In genomic region chrX:10772763-10773162, ce11 we compare ENCODE assay signal across 4 worm cellular contexts.
A peak's percentile ranks its signal among the peaks of the same experiment; 100 is the strongest.
TF ChIP-seq lines count a peak whose summit lies in the region.

No protein-coding gene starts in this region.

TF ChIP-seq in whole organism, L1 larva, 84 proteins besides CTCF, POLR2A, EP300 and RAD21 (continued from another document):
- TF ChIP-seq pax-3 (tag; optimal IDR thresholded peaks at IDR 0.05; lab: Kevin White, UChicago) = no peak
- TF ChIP-seq nhr-19 (GFP tag; conservative IDR thresholded peaks at IDR 0.05; lab: Robert Waterston, UW) = peak; percentile 62
- peak; percentile 25 for TF ChIP-seq skn-1 (tag; optimal IDR thresholded peaks at IDR 0.05; lab: Kevin White, UChicago)
- no peak for TF ChIP-seq lin-39 (tag; optimal IDR thresholded peaks at IDR 0.05; lab: Kevin White, UChicago)
- peak; percentile 41 for TF ChIP-seq unc-130 (tag; optimal IDR thresholded peaks at IDR 0.05; lab: Kevin White, UChicago)
- TF ChIP-seq nhr-20 (tag; optimal IDR thresholded peaks at IDR 0.05; lab: Kevin White, UChicago) = peak; percentile 80
- no peak for TF ChIP-seq jun-1 (tag; optimal IDR thresholded peaks at IDR 0.05; lab: Kevin White, UChicago)
- TF ChIP-seq dpl-1 (GFP tag; optimal IDR thresholded peaks at IDR 0.05; lab: Kevin White, UChicago) = peak in 1 of 3 experiments; percentile 22
- peak; percentile 51 for TF ChIP-seq lin-14 (GFP tag; optimal IDR thresholded peaks at IDR 0.05; lab: Kevin White, UChicago)
- TF ChIP-seq efl-1 (optimal IDR thresholded peaks at IDR 0.05; lab: Kevin White, UChicago) = no peak
- TF ChIP-seq efl-1 (GFP tag; optimal IDR thresholded peaks at IDR 0.05 in 1 of 2; lab: Kevin White, UChicago) = peak in 1 of 2 experiments; percentile 78
- peak; percentile 93 for TF ChIP-seq nhr-85 (tag; lab: Kevin White, UChicago)
- TF ChIP-seq ceh-63 (GFP tag; optimal IDR thresholded peaks at IDR 0.05; lab: Kevin White, UChicago) = no peak
- TF ChIP-seq pag-3 (tag; optimal IDR thresholded peaks at IDR 0.05; lab: Kevin White, UChicago; ENCODE audit: borderline replicate concordance, insufficient read depth) = no peak
- peak; percentile 37 for TF ChIP-seq C16A3.4 (tag; optimal IDR thresholded peaks at IDR 0.05; lab: Kevin White, UChicago)
- peak in 3 of 6 experiments; percentile 49 to 91 (median 82) for TF ChIP-seq elt-3 (tag; optimal IDR thresholded peaks at IDR 0.05; lab: Kevin White, UChicago)
- no peak for TF ChIP-seq xbp-1 (tag; optimal IDR thresholded peaks at IDR 0.05; lab: Kevin White, UChicago)
- TF ChIP-seq lsy-2 (tag; optimal IDR thresholded peaks at IDR 0.05; lab: Kevin White, UChicago) = peak in 1 of 2 experiments; percentile 42
- peak; percentile 21 for TF ChIP-seq nhr-11 (tag; optimal IDR thresholded peaks at IDR 0.05; lab: Kevin White, UChicago)
- TF ChIP-seq nhr-90 (tag; optimal IDR thresholded peaks at IDR 0.05; lab: Kevin White, UChicago; ENCODE audit: poor library complexity) = peak; percentile 73
- TF ChIP-seq mep-1 (tag; optimal IDR thresholded peaks at IDR 0.05; lab: Kevin White, UChicago) = peak; percentile 34
- TF ChIP-seq snpc-4 (tag; optimal IDR thresholded peaks at IDR 0.05; lab: Kevin White, UChicago) = no peak
- TF ChIP-seq lin-13 (GFP tag; optimal IDR thresholded peaks at IDR 0.05; lab: Kevin White, UChicago) = no peak
- no peak for TF ChIP-seq zip-4 (GFP tag; optimal IDR thresholded peaks at IDR 0.05; lab: Kevin White, UChicago)
TF ChIP-seq in whole organism, L1 larva: peak in this region for 25.

TF ChIP-seq in whole organism, L3 larva, 47 proteins besides CTCF, POLR2A, EP300 and RAD21 (continued from another document):
- TF ChIP-seq pha-4 (tag; optimal IDR thresholded peaks at IDR 0.05; lab: Kevin White, UChicago) (no peak), unc-39 (tag; optimal IDR thresholded peaks at IDR 0.05; lab: Kevin White, UChicago) (no peak), zag-1 (tag; optimal IDR thresholded peaks at IDR 0.05; lab: Kevin White, UChicago) (no peak), sea-2 (GFP tag; optimal IDR thresholded peaks at IDR 0.05; lab: Kevin White, UChicago) (no peak), hmg-11 (tag; optimal IDR thresholded peaks at IDR 0.05; lab: Kevin White, UChicago) (no peak), elt-1 (tag; optimal IDR thresholded peaks at IDR 0.05; lab: Kevin White, UChicago) (no peak), nhr-23 (tag; optimal IDR thresholded peaks at IDR 0.05; lab: Kevin White, UChicago) (peak; percentile 66), nhr-12 (tag; optimal IDR thresholded peaks at IDR 0.05; lab: Kevin White, UChicago) (no peak), ztf-11 (tag; optimal IDR thresholded peaks at IDR 0.05; lab: Kevin White, UChicago) (no peak), tbx-2 (tag; optimal IDR thresholded peaks at IDR 0.05; lab: Kevin White, UChicago) (no peak), nhr-237 (tag; optimal IDR thresholded peaks at IDR 0.05; lab: Kevin White, UChicago) (no peak), fkh-2 (tag; optimal IDR thresholded peaks at IDR 0.05; lab: Kevin White, UChicago) (no peak)
TF ChIP-seq in whole organism, L3 larva: peak in this region for 4.

TF ChIP-seq in whole organism, L4 larva, 104 proteins besides CTCF, POLR2A, EP300 and RAD21 (continued from another document):
- TF ChIP-seq unc-62 (GFP tag; optimal IDR thresholded peaks at IDR 0.05 in 1 of 2; lab: Kevin White, UChicago) (no peak), unc-62 (tag; optimal IDR thresholded peaks at IDR 0.05; lab: Kevin White, UChicago) (no peak), dmd-8 (GFP tag; IDR thresholded peaks at IDR 0.05; lab: Robert Waterston, UW) (no peak), lsy-2 (tag; optimal IDR thresholded peaks at IDR 0.05; lab: Kevin White, UChicago) (peak in 1 of 2 experiments; percentile 46), saeg-2 (GFP tag; IDR thresholded peaks at IDR 0.05; lab: Robert Waterston, UW) (no peak), snpc-4 (tag; optimal IDR thresholded peaks at IDR 0.05; lab: Kevin White, UChicago) (no peak), vab-7 (GFP tag; IDR thresholded peaks at IDR 0.05; lab: Robert Waterston, UW) (no peak), duxl-1 (tag; optimal IDR thresholded peaks at IDR 0.05; lab: Kevin White, UChicago; ENCODE audit: poor library complexity) (no peak), ces-1 (GFP tag; optimal IDR thresholded peaks at IDR 0.05; lab: Kevin White, UChicago) (no peak), ctbp-1 (GFP tag; IDR thresholded peaks at IDR 0.05; lab: Robert Waterston, UW) (no peak), zip-2 (tag; optimal IDR thresholded peaks at IDR 0.05; lab: Kevin White, UChicago) (no peak), hmg-1.1 (GFP tag; IDR thresholded peaks at IDR 0.05; lab: Robert Waterston, UW) (no peak), madf-9 (GFP tag; conservative IDR thresholded peaks at IDR 0.05; lab: Robert Waterston, UW) (no peak), Y75B8A.6 (GFP tag; IDR thresholded peaks at IDR 0.05; lab: Robert Waterston, UW) (no peak), ceh-20 (GFP tag; IDR thresholded peaks at IDR 0.05; lab: Robert Waterston, UW) (no peak), dmd-6 (GFP tag; IDR thresholded peaks at IDR 0.05; lab: Robert Waterston, UW) (peak; percentile 73), pqm-1 (tag; optimal IDR thresholded peaks at IDR 0.05; lab: Kevin White, UChicago) (no peak), dve-1 (tag; optimal IDR thresholded peaks at IDR 0.05; lab: Kevin White, UChicago; ENCODE audit: insufficient read depth) (peak; percentile 80), F44E2.7 (GFP tag; IDR thresholded peaks at IDR 0.05; lab: Robert Waterston, UW) (no peak), daf-12 (tag; optimal IDR thresholded peaks at IDR 0.05; lab: Kevin White, UChicago) (no peak), nhr-10 (tag; optimal IDR thresholded peaks at IDR 0.05; lab: Kevin White, UChicago) (no peak), mep-1 (tag; optimal IDR thresholded peaks at IDR 0.05; lab: Kevin White, UChicago) (peak; percentile 51), ZK337.2 (GFP tag; IDR thresholded peaks at IDR 0.05; lab: Robert Waterston, UW) (no peak), mdl-1 (tag; optimal IDR thresholded peaks at IDR 0.05; lab: Kevin White, UChicago) (peak in 1 of 2 experiments; percentile 44), jun-1 (tag; optimal IDR thresholded peaks at IDR 0.05; lab: Kevin White, UChicago) (no peak), Y5F2A.4 (GFP tag; optimal IDR thresholded peaks at IDR 0.05; lab: Kevin White, UChicago) (no peak), nhr-6 (tag; optimal IDR thresholded peaks at IDR 0.05; lab: Kevin White, UChicago) (no peak), aly-2 (tag; optimal IDR thresholded peaks at IDR 0.05; lab: Kevin White, UChicago) (no peak), pha-4 (GFP tag; IDR thresholded peaks at IDR 0.05; lab: Robert Waterston, UW) (no peak), pha-4 (tag; optimal IDR thresholded peaks at IDR 0.05; lab: Kevin White, UChicago) (no peak), zip-11 (GFP tag; IDR thresholded peaks at IDR 0.05; lab: Robert Waterston, UW) (no peak), ceh-32 (tag; optimal IDR thresholded peaks at IDR 0.05; lab: Kevin White, UChicago; ENCODE audit: poor library complexity) (no peak), hlh-30 (tag; optimal IDR thresholded peaks at IDR 0.05; lab: Kevin White, UChicago; ENCODE audit: insufficient read depth) (peak; percentile 92), lin-29 (GFP tag; IDR thresholded peaks at IDR 0.05; lab: Robert Waterston, UW) (no peak), nhr-77 (tag; optimal IDR thresholded peaks at IDR 0.05; lab: Kevin White, UChicago) (peak; percentile 10), hlh-11 (tag; optimal IDR thresholded peaks at IDR 0.05; lab: Kevin White, UChicago) (peak; percentile 50), set-16 (GFP tag; IDR thresholded peaks at IDR 0.05; lab: Robert Waterston, UW) (no peak)

TF ChIP-seq in whole organism, young adult, 124 proteins besides CTCF, POLR2A, EP300 and RAD21 (continued from another document):
- 0 out of 2 replicates have a peak, but pooled peaks have one; percentile 43 for TF ChIP-seq C06A6.2 (GFP tag; conservative IDR thresholded peaks at IDR 0.05; lab: Robert Waterston, UW)
- no peak for TF ChIP-seq Y53G8AR.9 (GFP tag; conservative IDR thresholded peaks at IDR 0.05; lab: Robert Waterston, UW)
- TF ChIP-seq nhr-27 (tag; optimal IDR thresholded peaks at IDR 0.05; lab: Kevin White, UChicago) = no peak
- TF ChIP-seq cebp-2 (GFP tag; IDR thresholded peaks at IDR 0.05; lab: Robert Waterston, UW) = no peak
- no peak for TF ChIP-seq B0336.3 (GFP tag; IDR thresholded peaks at IDR 0.05; lab: Robert Waterston, UW)
- TF ChIP-seq hlh-26 (GFP tag; conservative IDR thresholded peaks at IDR 0.05; lab: Robert Waterston, UW) = no peak
- no peak for TF ChIP-seq ztf-22 (GFP tag; optimal IDR thresholded peaks at IDR 0.05; lab: Kevin White, UChicago)
